Worm (Caenorhabditis elegans) whole organism, L3 larva: ENCODE measurements around the gene twk-11.
A peak's percentile ranks its signal among the peaks of the same experiment; 100 is the strongest.

Experiments used
- ZK546.5 ChIP-seq: sonication (generic microtip); optimal IDR thresholded peaks from 2 replicates; lab custom pipeline; 2017; ENCODE audit warnings: missing biosample characterization, missing genetic modification characterization
- aly-2 ChIP-seq: fragments of 150-350 bp; optimal IDR thresholded peaks from 2 replicates; lab custom pipeline; 2014; ENCODE audit warnings: missing biosample characterization, missing genetic modification characterization
- ama-1 ChIP-seq: fragments of 150-350 bp; optimal IDR thresholded peaks from 2 replicates; lab custom pipeline; 2018
- ceh-16 ChIP-seq: sonication (generic microtip); optimal IDR thresholded peaks from 2 replicates; lab custom pipeline; 2017; ENCODE audit warnings: missing biosample characterization, missing genetic modification characterization
- ceh-28 ChIP-seq: fragments of 150-350 bp; optimal IDR thresholded peaks from 2 replicates; lab custom pipeline; 2014; ENCODE audit warnings: missing biosample characterization, missing genetic modification reagents, missing genetic modification characterization
- ceh-82 ChIP-seq: fragments of 150-350 bp; optimal IDR thresholded peaks from 2 replicates; lab custom pipeline; 2014; ENCODE audit warnings: missing biosample characterization, missing genetic modification characterization
- ceh-9 ChIP-seq: sonication (generic microtip); optimal IDR thresholded peaks from 2 replicates; lab custom pipeline; 2018; ENCODE audit warnings: missing biosample characterization, missing genetic modification characterization
- egl-27 ChIP-seq: sonication (generic microtip); optimal IDR thresholded peaks from 4 replicates; lab custom pipeline; 2017; ENCODE audit warnings: missing biosample characterization, missing genetic modification reagents, missing genetic modification characterization
- egl-5 ChIP-seq: fragments of 150-350 bp; optimal IDR thresholded peaks from 2 replicates; lab custom pipeline; 2017; ENCODE audit warnings: missing biosample characterization, missing genetic modification reagents, missing genetic modification characterization, inconsistent platforms
- elt-1 ChIP-seq: fragments of 150-350 bp; optimal IDR thresholded peaks from 2 replicates; lab custom pipeline; 2014; ENCODE audit warnings: missing biosample characterization, missing genetic modification characterization
- elt-2 ChIP-seq: sonication (generic microtip); optimal IDR thresholded peaks from 2 replicates; lab custom pipeline; 2016; ENCODE audit warnings: missing genetic modification reagents, mild to moderate bottlenecking, missing genetic modification characterization, missing compliant biosample characterization
- elt-3 ChIP-seq, 3 experiments: fragments of 150-350 bp in 1 of 3; sonication (generic microtip) in 2 of 3; optimal IDR thresholded peaks; 2 replicates in 2 of 3; 4 replicates in 1 of 3; lab custom pipeline; 2014 to 2017; ENCODE audit warnings: missing biosample characterization in 3 of 3, missing genetic modification characterization in 3 of 3
- fkh-2 ChIP-seq: fragments of 150-350 bp; optimal IDR thresholded peaks from 2 replicates; lab custom pipeline; 2014; ENCODE audit warnings: missing biosample characterization, missing genetic modification reagents, missing genetic modification characterization
- fos-1 ChIP-seq: fragments of 150-350 bp; optimal IDR thresholded peaks from 2 replicates; lab custom pipeline; 2014; ENCODE audit warnings: missing biosample characterization, missing genetic modification characterization
- hmg-11 ChIP-seq: sonication (generic microtip); optimal IDR thresholded peaks from 2 replicates; lab custom pipeline; 2016; ENCODE audit warnings: missing genetic modification characterization, missing compliant biosample characterization
- jun-1 ChIP-seq: fragments of 150-350 bp; optimal IDR thresholded peaks from 2 replicates; lab custom pipeline; 2014; ENCODE audit warnings: missing biosample characterization, missing genetic modification reagents, missing genetic modification characterization
- lin-15B ChIP-seq: fragments of 150-350 bp; optimal IDR thresholded peaks from 2 replicates; lab custom pipeline; 2014; ENCODE audit warnings: missing biosample characterization, missing genetic modification characterization
- lin-39 ChIP-seq: fragments of 150-350 bp; optimal IDR thresholded peaks from 2 replicates; lab custom pipeline; 2018; ENCODE audit warnings: missing biosample characterization, missing genetic modification reagents, missing genetic modification characterization
- lsy-12 ChIP-seq: sonication (generic microtip); optimal IDR thresholded peaks from 2 replicates; lab custom pipeline; 2016; ENCODE audit warnings: mild to moderate bottlenecking, missing genetic modification characterization, missing compliant biosample characterization
- mdl-1 ChIP-seq: fragments of 150-350 bp; optimal IDR thresholded peaks from 2 replicates; lab custom pipeline; 2014; ENCODE audit warnings: missing biosample characterization, missing genetic modification characterization
- nfya-1 ChIP-seq: sonication (generic microtip); optimal IDR thresholded peaks from 2 replicates; lab custom pipeline; 2017; ENCODE audit warnings: missing genetic modification characterization, mild to moderate bottlenecking, missing compliant biosample characterization, antibody characterized with exemption, moderate library complexity; ENCODE audit not compliant: insufficient read depth
- nhr-12 ChIP-seq: fragments of 150-350 bp; optimal IDR thresholded peaks from 2 replicates; lab custom pipeline; 2014; ENCODE audit warnings: missing biosample characterization, missing genetic modification characterization
- nhr-23 ChIP-seq: fragments of 150-350 bp; optimal IDR thresholded peaks from 2 replicates; lab custom pipeline; 2014; ENCODE audit warnings: missing biosample characterization, missing genetic modification reagents, missing genetic modification characterization
- nhr-25 ChIP-seq: sonication (generic microtip); optimal IDR thresholded peaks from 2 replicates; lab custom pipeline; 2017; ENCODE audit warnings: missing biosample characterization, missing genetic modification characterization
- nhr-43 ChIP-seq: sonication (generic microtip); optimal IDR thresholded peaks from 2 replicates; lab custom pipeline; 2016; ENCODE audit warnings: mild to moderate bottlenecking, missing genetic modification characterization, missing compliant biosample characterization; ENCODE audit not compliant: poor library complexity, severe bottlenecking
- nhr-67 ChIP-seq: fragments of 150-350 bp; optimal IDR thresholded peaks from 2 replicates; lab custom pipeline; 2014; ENCODE audit warnings: missing biosample characterization, missing genetic modification characterization
- nhr-76 ChIP-seq: fragments of 150-350 bp; sonication (generic microtip); optimal IDR thresholded peaks from 5 replicates; lab custom pipeline; 2014; ENCODE audit warnings: missing biosample characterization, missing genetic modification characterization
- nhr-77 ChIP-seq: fragments of 150-350 bp; optimal IDR thresholded peaks from 2 replicates; lab custom pipeline; 2014; ENCODE audit warnings: missing biosample characterization, missing genetic modification characterization
- pha-4 ChIP-seq: fragments of 150-350 bp; optimal IDR thresholded peaks from 2 replicates; lab custom pipeline; 2014; ENCODE audit warnings: missing biosample characterization, missing genetic modification reagents, missing genetic modification characterization
- pqm-1 ChIP-seq: fragments of 150-350 bp; optimal IDR thresholded peaks from 2 replicates; lab custom pipeline; 2017; ENCODE audit warnings: missing biosample characterization, missing genetic modification characterization, inconsistent platforms
- sea-2 ChIP-seq: fragments of 150-350 bp; sonication (generic microtip); optimal IDR thresholded peaks from 4 replicates; lab custom pipeline; 2014; ENCODE audit warnings: missing biosample characterization, missing genetic modification reagents, missing genetic modification characterization
- skn-1 ChIP-seq: fragments of 150-350 bp; optimal IDR thresholded peaks from 2 replicates; lab custom pipeline; 2014; ENCODE audit warnings: missing biosample characterization, missing genetic modification characterization
- snpc-4 ChIP-seq: fragments of 150-350 bp; optimal IDR thresholded peaks from 2 replicates; lab custom pipeline; 2014; ENCODE audit warnings: missing biosample characterization, missing genetic modification characterization
- tbx-2 ChIP-seq: sonication (generic microtip); optimal IDR thresholded peaks from 2 replicates; lab custom pipeline; 2016; ENCODE audit warnings: mild to moderate bottlenecking, missing genetic modification characterization, missing compliant biosample characterization
- unc-39 ChIP-seq: sonication (generic microtip); optimal IDR thresholded peaks from 4 replicates; lab custom pipeline; 2017; ENCODE audit warnings: missing biosample characterization, missing genetic modification characterization
- unc-62 ChIP-seq: fragments of 150-350 bp; sonication (generic microtip); optimal IDR thresholded peaks from 4 replicates; lab custom pipeline; 2014; ENCODE audit warnings: missing biosample characterization, missing genetic modification reagents, missing genetic modification characterization
- zag-1 ChIP-seq: fragments of 150-350 bp; optimal IDR thresholded peaks from 2 replicates; lab custom pipeline; 2014; ENCODE audit warnings: missing biosample characterization, missing genetic modification characterization
- ztf-11 ChIP-seq: fragments of 150-350 bp; optimal IDR thresholded peaks from 2 replicates; lab custom pipeline; 2014; ENCODE audit warnings: missing biosample characterization, missing genetic modification characterization
- ztf-4 ChIP-seq: fragments of 150-350 bp; optimal IDR thresholded peaks from 2 replicates; lab custom pipeline; 2014; ENCODE audit warnings: missing biosample characterization, missing genetic modification characterization

Gene twk-11

ce11 chrV:7036475-7036874, at the start of gene twk-11:
Gene twk-11, minus strand, starts transcription at chrV:7036575.
- no peak for TF ChIP-seq nhr-77 (tag; lab: Kevin White, UChicago)
- TF ChIP-seq, all 47 proteins: peak for 0

- TF ChIP-seq unc-62 (GFP tag; lab: Kevin White, UChicago) (no peak), ceh-28 (peak; percentile 18), lsy-12 (tag; lab: Kevin White, UChicago) (no peak), nhr-23 (tag; lab: Kevin White, UChicago) (peak; percentile 59)
Observed at ce11 chrV:7085518-7086104, 49.2 kb upstream of the twk-11 start, which contains the start of gene VC5.2. Gene VC5.2, plus strand, starts transcription at chrV:7085956.

ce11 chrV:7084612-7085139, 48.3 kb upstream of the twk-11 start, which contains the start of gene mys-1:
Gene mys-1, minus strand, starts transcription at chrV:7084662.
- TF ChIP-seq elt-1 (no peak), unc-39 (tag; lab: Kevin White, UChicago) (no peak), jun-1 (tag; lab: Kevin White, UChicago) (no peak), ZK546.5 (tag; lab: Kevin White, UChicago) (no peak), sea-2 (no peak), ztf-4 (tag; lab: Kevin White, UChicago) (no peak), egl-5 (tag; lab: Kevin White, UChicago) (no peak), nhr-25 (tag; lab: Kevin White, UChicago) (no peak), skn-1 (no peak), zag-1 (tag; lab: Kevin White, UChicago) (no peak), nhr-43 (tag; lab: Kevin White, UChicago) (peak; percentile 55), nhr-23 (tag; lab: Kevin White, UChicago) (peak; percentile 64), ceh-82 (tag; lab: Kevin White, UChicago) (no peak), pqm-1 (tag; lab: Kevin White, UChicago) (no peak), pha-4 (tag; lab: Kevin White, UChicago) (peak; percentile 50), ceh-28 (no peak), nfya-1 (tag; lab: Kevin White, UChicago) (peak; percentile 49), elt-2 (tag; lab: Kevin White, UChicago) (no peak), nhr-67 (tag; lab: Kevin White, UChicago) (no peak), lin-15B (peak; percentile 65), snpc-4 (tag; lab: Kevin White, UChicago) (peak; percentile 57), fos-1 (tag; lab: Kevin White, UChicago) (no peak), mdl-1 (tag; lab: Kevin White, UChicago) (no peak), nhr-12 (tag; lab: Kevin White, UChicago) (no peak), tbx-2 (tag; lab: Kevin White, UChicago) (no peak), egl-27 (tag; lab: Kevin White, UChicago) (no peak), nhr-76 (tag; lab: Kevin White, UChicago) (no peak), lin-39 (tag; lab: Kevin White, UChicago) (peak; percentile 5), hmg-11 (peak; percentile 65), elt-3 (tag; optimal IDR thresholded peaks at IDR 0.05; lab: Kevin White, UChicago) (no peak), ztf-11 (tag; lab: Kevin White, UChicago) (no peak), aly-2 (tag; lab: Kevin White, UChicago) (no peak), fkh-2 (tag; lab: Kevin White, UChicago) (no peak), ceh-9 (tag; lab: Kevin White, UChicago) (no peak)

ce11 chrV:7079388-7079787, 43.0 kb upstream of the twk-11 start:
- no peak for TF ChIP-seq elt-2 (tag; lab: Kevin White, UChicago)
- TF ChIP-seq ceh-82 (tag; lab: Kevin White, UChicago), result no peak
- no peak for TF ChIP-seq ceh-9 (tag; lab: Kevin White, UChicago)
- TF ChIP-seq egl-27 (tag; lab: Kevin White, UChicago), result no peak
- no peak for TF ChIP-seq nhr-25 (tag; lab: Kevin White, UChicago)
- TF ChIP-seq nhr-77 (tag; lab: Kevin White, UChicago), result no peak
- no peak for TF ChIP-seq nhr-12 (tag; lab: Kevin White, UChicago)
- no peak for TF ChIP-seq ceh-16 (tag; lab: Kevin White, UChicago)
- TF ChIP-seq zag-1 (tag; lab: Kevin White, UChicago), result no peak
- no peak for TF ChIP-seq aly-2 (tag; lab: Kevin White, UChicago)
- TF ChIP-seq ama-1 (lab: Kevin White, UChicago), result no peak
- no peak for TF ChIP-seq ceh-28
- TF ChIP-seq, all 47 proteins: peak for 0
